Worm (Caenorhabditis elegans) whole organism, late embryonic: ENCODE data around the gene Y34B4A.4.

Experiments used
- K02D7.2 ChIP-seq: sonication (generic microtip); optimal IDR thresholded peaks from 2 replicates; lab custom pipeline; 2017; ENCODE audit warnings: mild to moderate bottlenecking, missing genetic modification characterization, missing compliant biosample characterization
- T23F11.4 ChIP-seq: fragments of 200-800 bp; sonication (Bioruptor generic); optimal IDR thresholded peaks from 2 replicates; lab custom pipeline; 2018; ENCODE audit warnings: mild to moderate bottlenecking, missing genetic modification characterization, missing compliant biosample characterization
- ama-1 ChIP-seq: fragments of 150-350 bp; optimal IDR thresholded peaks from 2 replicates; lab custom pipeline; 2014
- ceh-19 ChIP-seq: fragments of 200-800 bp; sonication (Bioruptor generic); optimal IDR thresholded peaks from 2 replicates; lab custom pipeline; 2018; ENCODE audit warnings: mild to moderate bottlenecking, missing genetic modification characterization, missing compliant biosample characterization
- che-1 ChIP-seq: sonication (generic microtip); optimal IDR thresholded peaks from 2 replicates; lab custom pipeline; 2016; ENCODE audit warnings: mild to moderate bottlenecking, missing genetic modification characterization, missing compliant biosample characterization
- fkh-10 ChIP-seq: fragments of 150-350 bp; optimal IDR thresholded peaks from 2 replicates; lab custom pipeline; 2014; ENCODE audit warnings: missing biosample characterization, missing genetic modification reagents, missing genetic modification characterization
- hlh-15 ChIP-seq: sonication (generic microtip); optimal IDR thresholded peaks from 2 replicates; lab custom pipeline; 2016; ENCODE audit warnings: missing genetic modification characterization, missing compliant biosample characterization
- hlh-8 ChIP-seq: sonication (generic microtip); optimal IDR thresholded peaks from 2 replicates; lab custom pipeline; 2016; ENCODE audit warnings: missing genotype, missing genetic modification characterization, missing compliant biosample characterization
- nhr-11 ChIP-seq: fragments of 150-350 bp; optimal IDR thresholded peaks from 2 replicates; lab custom pipeline; 2014; ENCODE audit warnings: missing biosample characterization, missing genetic modification characterization
- nhr-232 ChIP-seq: sonication (generic microtip); optimal IDR thresholded peaks from 2 replicates; lab custom pipeline; 2016; ENCODE audit warnings: missing genetic modification characterization, missing compliant biosample characterization
- pqm-1 ChIP-seq: sonication (generic microtip); optimal IDR thresholded peaks from 2 replicates; lab custom pipeline; 2016; ENCODE audit warnings: missing genetic modification characterization, missing compliant biosample characterization
- unc-3 ChIP-seq, 2 experiments: fragments of 200-800 bp in 1 of 2; sonication (Bioruptor generic) in 1 of 2; sonication (generic microtip) in 1 of 2; conservative IDR thresholded peaks in 1 of 2; optimal IDR thresholded peaks in 1 of 2; 2 replicates each; pipeline versions ENCODE4 v1.3.6 to Lab custom; 2016 to 2022; ENCODE audit warnings: missing compliant biosample characterization in 2 of 2, missing genetic modification characterization in 2 of 2, missing genetic modification reagents in 1 of 2

- no peak for TF ChIP-seq pqm-1 (tag; lab: Kevin White, UChicago)
- TF ChIP-seq hlh-15 (tag; lab: Kevin White, UChicago): no peak
- TF ChIP-seq nhr-232: no peak
- no peak for TF ChIP-seq K02D7.2 (tag; lab: Kevin White, UChicago)
- TF ChIP-seq nhr-11 (tag; lab: Kevin White, UChicago): no peak
- no peak for TF ChIP-seq unc-3 (GFP tag; conservative IDR thresholded peaks at IDR 0.05; lab: Robert Waterston, UW)
- TF ChIP-seq unc-3 (tag; optimal IDR thresholded peaks at IDR 0.05; lab: Kevin White, UChicago): no peak
- no peak for TF ChIP-seq ama-1 (lab: Kevin White, UChicago)
- no peak for TF ChIP-seq fkh-10 (GFP tag; lab: Kevin White, UChicago)
- no peak for TF ChIP-seq ceh-19 (GFP tag; lab: Kevin White, UChicago)
- TF ChIP-seq hlh-8 (tag; lab: Kevin White, UChicago): no peak
- no peak for TF ChIP-seq che-1 (tag; lab: Kevin White, UChicago)
- TF ChIP-seq T23F11.4 (GFP tag; lab: Kevin White, UChicago): no peak
Measured at ce11 chrX:5264026-5264425, at the start of gene Y34B4A.4.
